Worm (Caenorhabditis elegans): ENCODE data around the gene F09E10.6.

F09E10.6 gene

DNA sequence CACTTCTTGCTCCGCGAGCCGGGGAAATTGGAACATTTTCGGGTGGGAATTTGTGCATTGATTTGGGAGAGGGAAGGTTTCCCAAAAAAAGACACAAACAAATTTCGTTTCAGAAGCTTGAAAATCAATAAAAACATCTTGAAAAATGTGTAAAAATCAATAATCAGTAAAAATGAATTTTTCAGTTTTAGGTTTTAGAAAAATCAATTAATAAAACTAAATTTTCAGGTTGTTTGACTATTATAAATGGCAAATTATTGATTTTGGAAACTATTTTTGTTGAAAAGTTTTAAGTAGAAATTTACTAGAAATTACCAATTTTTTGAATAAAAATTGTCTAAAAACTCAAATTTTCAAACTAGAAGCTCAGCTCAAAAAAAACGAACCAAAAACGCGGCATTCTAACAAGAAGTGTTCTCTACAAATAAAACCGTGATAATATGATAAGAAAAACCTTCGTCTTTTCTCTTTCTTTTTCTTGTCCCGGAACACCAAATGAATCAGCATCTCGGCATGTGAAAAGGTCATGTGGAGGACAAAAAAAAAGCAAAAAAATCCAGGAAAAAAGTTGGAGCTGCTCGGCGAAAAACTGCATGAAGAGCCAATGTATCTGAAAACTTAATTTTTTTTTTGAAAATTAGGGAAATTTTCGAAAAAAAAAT lies 28.2 kb upstream of the F09E10.6 start:
- TF ChIP-seq nhr-2 (tag; optimal IDR thresholded peaks at IDR 0.05) (no peak), flh-1 (GFP tag; optimal IDR thresholded peaks at IDR 0.05) (no peak), lin-32 (GFP tag; optimal IDR thresholded peaks at IDR 0.05) (no peak), hlh-1 (tag; optimal IDR thresholded peaks at IDR 0.05) (no peak), lsy-2 (tag; optimal IDR thresholded peaks at IDR 0.05) (no peak), ceh-39 (tag; optimal IDR thresholded peaks at IDR 0.05) (no peak), nhr-237 (tag; optimal IDR thresholded peaks at IDR 0.05) (no peak), unc-39 (tag; optimal IDR thresholded peaks at IDR 0.05) (no peak), unc-120 (tag; optimal IDR thresholded peaks at IDR 0.05; ENCODE audit: poor library complexity, severe bottlenecking) (no peak), ces-1 (GFP tag; optimal IDR thresholded peaks at IDR 0.05) (no peak), blmp-1 (tag; optimal IDR thresholded peaks at IDR 0.05) (no peak), elt-3 (tag; optimal IDR thresholded peaks at IDR 0.05) (no peak), zip-8 (tag; optimal IDR thresholded peaks at IDR 0.05) (no peak), sem-2 (GFP tag; optimal IDR thresholded peaks at IDR 0.05) (no peak)

DNA sequence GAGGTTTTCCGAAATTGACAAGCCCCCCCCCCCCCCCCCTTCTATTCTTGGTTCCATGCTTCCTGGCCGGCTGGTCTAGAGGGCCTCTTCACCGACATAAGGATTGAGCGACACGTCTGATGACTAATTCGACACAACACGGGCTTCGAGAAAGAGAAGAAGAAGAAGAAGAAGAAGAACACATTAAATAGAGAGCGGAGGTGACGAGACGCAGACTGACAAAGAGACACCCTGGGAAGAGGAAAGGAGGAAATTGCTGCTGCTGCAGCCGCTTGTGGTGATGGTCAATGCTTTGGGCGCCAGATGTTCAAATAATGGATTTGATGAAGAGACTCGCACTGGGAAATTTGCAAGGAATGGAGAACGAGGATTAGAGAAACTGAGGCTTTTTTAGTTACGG lies 27.1 kb upstream of the F09E10.6 start:
- TF ChIP-seq nhr-12 (tag; optimal IDR thresholded peaks at IDR 0.05) (no peak), ham-2 (GFP tag; optimal IDR thresholded peaks at IDR 0.05) (peak; percentile 77), nhr-28 (tag; optimal IDR thresholded peaks at IDR 0.05) (no peak), cnd-1 (tag; optimal IDR thresholded peaks at IDR 0.05) (peak; percentile 61), sem-2 (GFP tag; optimal IDR thresholded peaks at IDR 0.05) (no peak), M03D4.4 (tag; optimal IDR thresholded peaks at IDR 0.05) (peak; percentile 13), mab-5 (tag; optimal IDR thresholded peaks at IDR 0.05) (no peak), flh-1 (GFP tag; optimal IDR thresholded peaks at IDR 0.05) (no peak), mep-1 (tag; optimal IDR thresholded peaks at IDR 0.05) (peak; percentile 45), hlh-1 (tag; optimal IDR thresholded peaks at IDR 0.05) (peak; percentile 45), nhr-2 (tag; optimal IDR thresholded peaks at IDR 0.05) (no peak), unc-39 (tag; optimal IDR thresholded peaks at IDR 0.05) (no peak), zip-8 (tag; optimal IDR thresholded peaks at IDR 0.05) (no peak), ceh-83 (GFP tag; optimal IDR thresholded peaks at IDR 0.05) (no peak), mls-2 (tag; optimal IDR thresholded peaks at IDR 0.05) (peak; percentile 56), ceh-43 (GFP tag; optimal IDR thresholded peaks at IDR 0.05) (no peak), unc-62 (GFP tag; optimal IDR thresholded peaks at IDR 0.05) (peak; percentile 74), snpc-4 (tag; optimal IDR thresholded peaks at IDR 0.05) (no peak), ces-1 (GFP tag; optimal IDR thresholded peaks at IDR 0.05) (peak; percentile 77), unc-120 (tag; optimal IDR thresholded peaks at IDR 0.05; ENCODE audit: poor library complexity, severe bottlenecking) (peak; percentile 78), elt-3 (tag; optimal IDR thresholded peaks at IDR 0.05) (no peak), sptf-1 (tag; optimal IDR thresholded peaks at IDR 0.05) (no peak), tbx-8 (GFP tag; optimal IDR thresholded peaks at IDR 0.05) (no peak), lin-32 (GFP tag; optimal IDR thresholded peaks at IDR 0.05) (peak; percentile 77), ztf-11 (tag; optimal IDR thresholded peaks at IDR 0.05) (no peak), drap-1 (GFP tag; optimal IDR thresholded peaks at IDR 0.05) (no peak), nhr-76 (tag; optimal IDR thresholded peaks at IDR 0.05) (no peak), elt-1 (tag; optimal IDR thresholded peaks at IDR 0.05; ENCODE audit: borderline replicate concordance, insufficient read depth) (no peak), bed-3 (GFP tag; optimal IDR thresholded peaks at IDR 0.05) (no peak), lsy-2 (tag; optimal IDR thresholded peaks at IDR 0.05) (no peak), ceh-39 (tag; optimal IDR thresholded peaks at IDR 0.05) (no peak)

DNA sequence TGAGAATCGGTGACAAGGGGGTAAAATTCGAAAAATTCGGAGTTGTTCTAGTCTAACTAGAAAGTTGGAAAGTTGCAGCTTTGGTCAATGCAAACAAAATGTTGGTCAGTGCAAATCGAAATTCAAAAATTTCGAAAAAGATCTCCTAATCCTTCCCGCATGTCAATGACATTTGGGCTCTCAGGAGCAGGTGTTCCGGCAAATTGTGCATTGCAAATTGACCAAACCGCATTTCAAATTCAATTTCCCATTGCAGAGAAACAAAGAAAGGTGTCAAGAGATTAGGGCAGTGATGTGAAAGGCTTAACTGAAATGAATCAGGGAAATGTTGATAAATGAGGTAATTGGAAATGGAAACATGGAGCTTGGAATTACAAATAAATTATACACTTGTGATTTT lies 25.8 kb upstream of the F09E10.6 start:
- peak; percentile 47 for TF ChIP-seq hlh-1 (tag; optimal IDR thresholded peaks at IDR 0.05)
- TF ChIP-seq ces-1 (GFP tag; optimal IDR thresholded peaks at IDR 0.05), result peak; percentile 74
- TF ChIP-seq ham-2 (GFP tag; optimal IDR thresholded peaks at IDR 0.05), result no peak

DNA sequence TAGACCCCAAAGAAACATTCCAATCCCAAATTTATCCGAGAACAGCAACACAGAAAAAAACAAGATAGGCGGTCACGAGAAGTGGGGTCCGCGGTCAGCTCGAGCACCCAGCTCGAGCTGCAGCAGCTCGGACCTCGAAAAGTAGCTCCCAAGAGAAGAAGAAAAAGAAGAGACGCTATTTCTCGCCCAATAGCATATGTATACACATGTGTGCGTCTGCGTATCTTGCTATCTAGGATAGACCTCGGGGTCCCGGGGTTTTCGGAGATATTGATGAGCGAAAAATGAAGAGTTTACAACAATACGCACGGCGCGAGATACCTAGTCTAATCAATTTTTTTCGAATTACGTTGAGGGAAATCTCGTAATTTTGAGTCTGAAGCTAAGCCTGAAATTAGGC lies 24.6 kb upstream of the F09E10.6 start:
- TF ChIP-seq ces-1 (GFP tag; optimal IDR thresholded peaks at IDR 0.05) (peak; percentile 5), mls-2 (tag; optimal IDR thresholded peaks at IDR 0.05) (no peak), lin-13 (tag; optimal IDR thresholded peaks at IDR 0.05) (no peak), unc-39 (tag; optimal IDR thresholded peaks at IDR 0.05) (no peak), flh-1 (GFP tag; optimal IDR thresholded peaks at IDR 0.05) (no peak), sem-2 (GFP tag; optimal IDR thresholded peaks at IDR 0.05) (no peak), nhr-237 (tag; optimal IDR thresholded peaks at IDR 0.05) (no peak), elt-1 (tag; optimal IDR thresholded peaks at IDR 0.05; ENCODE audit: borderline replicate concordance, insufficient read depth) (no peak), M03D4.4 (tag; optimal IDR thresholded peaks at IDR 0.05) (no peak), snpc-4 (tag; optimal IDR thresholded peaks at IDR 0.05) (no peak), ham-2 (GFP tag; optimal IDR thresholded peaks at IDR 0.05) (no peak), nhr-12 (tag; optimal IDR thresholded peaks at IDR 0.05) (no peak), pha-4 (tag; optimal IDR thresholded peaks at IDR 0.05) (no peak), mep-1 (tag; optimal IDR thresholded peaks at IDR 0.05) (no peak), blmp-1 (tag; optimal IDR thresholded peaks at IDR 0.05) (no peak), tbx-8 (GFP tag; optimal IDR thresholded peaks at IDR 0.05) (no peak), unc-62 (GFP tag; optimal IDR thresholded peaks at IDR 0.05) (peak; percentile 1), elt-3 (tag; optimal IDR thresholded peaks at IDR 0.05) (no peak), ztf-11 (tag; optimal IDR thresholded peaks at IDR 0.05) (no peak), drap-1 (GFP tag; optimal IDR thresholded peaks at IDR 0.05) (no peak), lin-32 (GFP tag; optimal IDR thresholded peaks at IDR 0.05) (no peak), cnd-1 (tag; optimal IDR thresholded peaks at IDR 0.05) (no peak), lsy-2 (tag; optimal IDR thresholded peaks at IDR 0.05) (no peak), unc-120 (tag; optimal IDR thresholded peaks at IDR 0.05; ENCODE audit: poor library complexity, severe bottlenecking) (peak; percentile 68), mab-5 (tag; optimal IDR thresholded peaks at IDR 0.05) (no peak), nhr-28 (tag; optimal IDR thresholded peaks at IDR 0.05) (no peak), sptf-1 (tag; optimal IDR thresholded peaks at IDR 0.05) (peak; percentile 2), hlh-1 (tag; optimal IDR thresholded peaks at IDR 0.05) (peak; percentile 71), nhr-76 (tag; optimal IDR thresholded peaks at IDR 0.05) (no peak), ceh-43 (GFP tag; optimal IDR thresholded peaks at IDR 0.05) (no peak), ceh-39 (tag; optimal IDR thresholded peaks at IDR 0.05) (no peak), zip-8 (tag; optimal IDR thresholded peaks at IDR 0.05) (no peak), ceh-83 (GFP tag; optimal IDR thresholded peaks at IDR 0.05) (no peak), nhr-2 (tag; optimal IDR thresholded peaks at IDR 0.05) (no peak), bed-3 (GFP tag; optimal IDR thresholded peaks at IDR 0.05) (no peak)
